Fruit fly (Drosophila melanogaster): Measurements from ENCODE around the gene CG11927.

CG11927 gene

dm6 chr2L:4829040-4829439 lies 18.5 kb upstream of the CG11927 start (continued):
- TF ChIP-seq lilli (GFP tag; optimal IDR thresholded peaks at IDR 0.05) (no peak), ssp (GFP tag; IDR thresholded peaks at IDR 0.05) (no peak), chn (GFP tag; optimal IDR thresholded peaks at IDR 0.05) (no peak), CG15696 (tag; optimal IDR thresholded peaks at IDR 0.05) (peak; percentile 2), tio (GFP tag; optimal IDR thresholded peaks at IDR 0.05) (no peak), chinmo (GFP tag; IDR thresholded peaks at IDR 0.05; ENCODE audit: partially characterized antibody) (no peak), wek (GFP tag; optimal IDR thresholded peaks at IDR 0.05) (peak; percentile 33), zf30C (GFP tag; optimal IDR thresholded peaks at IDR 0.05) (no peak), CG12942 (GFP tag; optimal IDR thresholded peaks at IDR 0.05) (no peak), CG13424 (tag; optimal IDR thresholded peaks at IDR 0.05) (peak; percentile 19), CG14710 (tag; optimal IDR thresholded peaks at IDR 0.05) (no peak), Camta (GFP tag; optimal IDR thresholded peaks at IDR 0.05) (no peak), CG15073 (GFP tag; optimal IDR thresholded peaks at IDR 0.05) (no peak), sens (GFP tag) (peak; percentile 74), Ets65A (GFP tag) (no peak), CG9876 (GFP tag; optimal IDR thresholded peaks at IDR 0.05) (no peak), pb (GFP tag; optimal IDR thresholded peaks at IDR 0.05) (no peak), Sox102F (GFP tag; optimal IDR thresholded peaks at IDR 0.05) (no peak), ATbp (GFP tag; optimal IDR thresholded peaks at IDR 0.05) (peak; percentile 3), HHEX (GFP tag; optimal IDR thresholded peaks at IDR 0.05) (peak; percentile 47), nmo (GFP tag; optimal IDR thresholded peaks at IDR 0.05) (no peak), Gug (GFP tag; IDR thresholded peaks at IDR 0.05) (no peak), CG10209 (GFP tag; optimal IDR thresholded peaks at IDR 0.05) (no peak), sd (tag; optimal IDR thresholded peaks at IDR 0.05) (peak; percentile 25), CG33213 (GFP tag; optimal IDR thresholded peaks at IDR 0.05) (no peak), Dref (GFP tag; IDR thresholded peaks at IDR 0.05) (no peak), CG8765 (GFP tag; IDR thresholded peaks at IDR 0.05) (no peak), CG8359 (GFP tag; optimal IDR thresholded peaks at IDR 0.05; ENCODE audit: borderline replicate concordance) (no peak), CG31224 (GFP tag; IDR thresholded peaks at IDR 0.05) (no peak), esg (GFP tag; conservative IDR thresholded peaks at IDR 0.05) (no peak), CG31441 (GFP tag; IDR thresholded peaks at IDR 0.05) (no peak), cg (GFP tag; optimal IDR thresholded peaks at IDR 0.05) (no peak), lab (GFP tag; optimal IDR thresholded peaks at IDR 0.05) (peak; percentile 63), pan (optimal IDR thresholded peaks at IDR 0.05) (no peak), pan (GFP tag; optimal IDR thresholded peaks at IDR 0.05 in 1 of 2, IDR thresholded peaks at IDR 0.05 in 1 of 2) (peak in 1 of 2 experiments; percentile 43)

DNA sequence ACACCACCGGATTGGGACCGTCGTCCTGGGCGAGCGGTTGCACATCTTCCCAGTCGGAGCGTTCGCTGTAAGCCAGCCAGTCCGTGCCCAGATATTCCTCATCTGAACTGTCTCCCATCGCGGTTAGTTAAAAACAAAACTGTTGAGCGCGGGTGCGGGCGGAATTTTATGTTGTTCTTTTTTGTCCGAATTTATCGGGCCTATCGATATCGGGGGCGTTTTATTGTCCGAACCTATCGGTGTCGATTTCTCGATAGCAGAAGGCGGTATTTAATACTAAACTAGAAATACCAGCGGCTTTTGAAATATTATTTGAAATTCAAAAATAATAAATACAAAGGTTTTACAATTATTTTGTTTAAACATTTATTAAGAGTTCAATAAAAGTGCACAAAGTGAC lies 17.1 kb upstream of the CG11927 start, which contains the start of gene Fnta:
TSS of gene Fnta (minus strand) at position 204 of the 400 bp plus-strand sequence.
- peak; percentile 19 for TF ChIP-seq YL-1 (GFP tag; optimal IDR thresholded peaks at IDR 0.05)
- peak; percentile 18 for TF ChIP-seq CG14710 (tag; optimal IDR thresholded peaks at IDR 0.05)
- peak; percentile 54 for TF ChIP-seq BEAF-32 (GFP tag; optimal IDR thresholded peaks at IDR 0.05)
- TF ChIP-seq gcm2 (GFP tag; optimal IDR thresholded peaks at IDR 0.05), result no peak
- no peak for TF ChIP-seq bsh (GFP tag; optimal IDR thresholded peaks at IDR 0.05)
- peak; percentile 8 for TF ChIP-seq Med (GFP tag)
- TF ChIP-seq tna (GFP tag; IDR thresholded peaks at IDR 0.05; ENCODE audit: partially characterized antibody), result peak; percentile 97
- peak; percentile 26 for TF ChIP-seq CG9797 (GFP tag; optimal IDR thresholded peaks at IDR 0.05)
- peak; percentile 88 for TF ChIP-seq CG13287 (GFP tag; IDR thresholded peaks at IDR 0.05; ENCODE audit: partially characterized antibody)
- no peak for TF ChIP-seq Lim3 (GFP tag; IDR thresholded peaks at IDR 0.05)
- peak; percentile 90 for TF ChIP-seq Bgb (GFP tag; IDR thresholded peaks at IDR 0.05; ENCODE audit: partially characterized antibody)
- no peak for TF ChIP-seq CG3838 (GFP tag; optimal IDR thresholded peaks at IDR 0.05)
- TF ChIP-seq zen2 (GFP tag; IDR thresholded peaks at IDR 0.05; ENCODE audit: partially characterized antibody), result peak; percentile 92
- TF ChIP-seq Dad (GFP tag; optimal IDR thresholded peaks at IDR 0.05), result no peak
- no peak for TF ChIP-seq Doc2 (GFP tag; IDR thresholded peaks at IDR 0.05)
- peak; percentile 82 for TF ChIP-seq vnd (GFP tag; IDR thresholded peaks at IDR 0.05; ENCODE audit: partially characterized antibody)
- peak; percentile 32 for TF ChIP-seq gfzf (GFP tag; optimal IDR thresholded peaks at IDR 0.05)
- peak; percentile 78 for TF ChIP-seq hbn (GFP tag; IDR thresholded peaks at IDR 0.05; ENCODE audit: partially characterized antibody)
